Worm (Caenorhabditis elegans): Measurements from ENCODE around the gene C07B5.6.
A peak's percentile ranks its signal among the peaks of the same experiment; 100 is the strongest.

DNA sequence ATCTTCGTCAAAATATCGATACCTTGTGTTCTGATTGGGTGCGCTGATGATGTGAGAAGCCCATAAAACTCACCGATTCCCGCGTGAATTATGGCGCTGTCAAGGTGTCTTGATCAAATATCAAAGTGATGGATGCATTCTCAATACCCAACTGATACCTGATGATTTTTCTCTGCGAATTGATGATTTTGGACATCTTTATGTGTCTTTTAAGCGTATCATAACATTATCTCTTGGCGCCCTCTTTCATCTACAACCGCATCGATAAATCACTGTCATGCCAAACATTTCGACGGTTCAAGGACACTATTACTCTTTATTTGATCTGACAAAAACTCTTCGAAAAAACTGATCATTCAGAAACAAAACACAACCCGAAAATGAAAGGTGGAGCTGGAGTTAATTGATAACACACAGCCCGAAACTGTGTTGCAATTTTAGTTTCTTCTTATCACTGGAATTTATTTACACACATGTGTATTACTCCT, 28.5 kb downstream of the C07B5.6 start:
- TF ChIP-seq snpc-1.2 (GFP tag; IDR thresholded peaks at IDR 0.05), result no peak
- no peak for TF ChIP-seq ceh-82 (tag; optimal IDR thresholded peaks at IDR 0.05)
- no peak for TF ChIP-seq dmd-8 (GFP tag; IDR thresholded peaks at IDR 0.05)
- peak; percentile 52 for TF ChIP-seq nhr-28 (tag; optimal IDR thresholded peaks at IDR 0.05)
- TF ChIP-seq fos-1 (tag; optimal IDR thresholded peaks at IDR 0.05), result no peak
- TF ChIP-seq ZK546.5 (tag; optimal IDR thresholded peaks at IDR 0.05), result no peak
- peak; percentile 28 for TF ChIP-seq nhr-11 (tag; optimal IDR thresholded peaks at IDR 0.05)
- TF ChIP-seq ctbp-1 (GFP tag; IDR thresholded peaks at IDR 0.05), result no peak
- TF ChIP-seq nhr-77 (tag; optimal IDR thresholded peaks at IDR 0.05), result no peak

Measured in whole organism, L4 larva.